Fruit fly (Drosophila melanogaster) whole organism, adult: Measurements from ENCODE around the gene RagA-B.

Experiments
- CG1620 ChIP-seq: fragments of 200-800 bp; sonication (Bioruptor generic); optimal IDR thresholded peaks from 2 replicates; lab custom pipeline; 2016; ENCODE audit warnings: missing biosample characterization, missing genetic modification characterization
- CG7045 ChIP-seq: fragments of 200-800 bp; sonication (Bioruptor generic); optimal IDR thresholded peaks from 2 replicates; lab custom pipeline; 2017; ENCODE audit warnings: missing biosample characterization, mild to moderate bottlenecking, missing genetic modification characterization
- CG7101 ChIP-seq: fragments of 200-800 bp; sonication (Bioruptor generic); optimal IDR thresholded peaks from 2 replicates; lab custom pipeline; 2018; ENCODE audit warnings: missing biosample characterization, mild to moderate bottlenecking, missing genetic modification characterization, moderate library complexity
- tj ChIP-seq: fragments of 200-800 bp; sonication (Bioruptor generic); optimal IDR thresholded peaks from 3 replicates; lab custom pipeline; 2017; ENCODE audit warnings: missing biosample characterization, mild to moderate bottlenecking, missing genetic modification characterization, moderate library complexity

DNA sequence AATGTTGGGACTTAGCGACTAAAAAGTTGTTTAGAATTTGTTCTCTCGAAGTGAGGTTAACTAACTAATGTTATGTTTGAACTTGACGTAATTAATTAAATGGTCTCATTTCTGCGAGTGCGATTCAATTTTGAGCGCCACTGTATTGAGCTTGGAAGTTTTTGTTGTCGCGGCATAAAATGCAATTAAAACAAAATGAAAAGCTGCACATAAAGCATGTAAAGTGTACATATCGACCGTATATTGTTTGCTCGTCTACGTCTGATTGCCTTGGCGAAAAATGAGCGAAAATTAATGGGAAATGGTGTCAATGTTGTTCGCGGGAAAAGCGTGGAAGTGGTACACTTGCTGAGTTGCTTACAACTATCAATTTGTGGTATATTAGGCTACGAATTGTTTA lies 32.8 kb upstream of the RagA-B start:
- TF ChIP-seq CG7045 (no peak), tj (GFP tag; lab: Kevin White, UChicago) (peak; percentile 95), CG1620 (GFP tag; lab: Kevin White, UChicago) (no peak), CG7101 (no peak)
